Fruit fly (Drosophila melanogaster) whole organism: ENCODE results near the gene CG13622.

Experiments used
- CG8478 ChIP-seq: fragments of >200 bp; optimal IDR thresholded peaks from 2 replicates; lab custom pipeline; 2018; ENCODE audit warnings: inconsistent platforms
- Dll ChIP-seq: fragments of >200 bp; optimal IDR thresholded peaks from 2 replicates; lab custom pipeline; 2017
- EcR ChIP-seq, 2 experiments: fragments of >200 bp; optimal IDR thresholded peaks; 2 replicates each; lab custom pipeline; 2017; ENCODE audit warnings: missing biosample characterization in 2 of 2, missing genetic modification characterization in 2 of 2, missing genetic modification reagents in 2 of 2
- pan ChIP-seq: fragments of >200 bp; optimal IDR thresholded peaks from 2 replicates; lab custom pipeline; 2017
- psq ChIP-seq: fragments of >200 bp; optimal IDR thresholded peaks from 2 replicates; lab custom pipeline; 2017
- usp ChIP-seq: fragments of >200 bp; optimal IDR thresholded peaks from 2 replicates; lab custom pipeline; 2017; ENCODE audit warnings: missing biosample characterization, missing genetic modification characterization, mixed read lengths

The CG13622 gene

DNA sequence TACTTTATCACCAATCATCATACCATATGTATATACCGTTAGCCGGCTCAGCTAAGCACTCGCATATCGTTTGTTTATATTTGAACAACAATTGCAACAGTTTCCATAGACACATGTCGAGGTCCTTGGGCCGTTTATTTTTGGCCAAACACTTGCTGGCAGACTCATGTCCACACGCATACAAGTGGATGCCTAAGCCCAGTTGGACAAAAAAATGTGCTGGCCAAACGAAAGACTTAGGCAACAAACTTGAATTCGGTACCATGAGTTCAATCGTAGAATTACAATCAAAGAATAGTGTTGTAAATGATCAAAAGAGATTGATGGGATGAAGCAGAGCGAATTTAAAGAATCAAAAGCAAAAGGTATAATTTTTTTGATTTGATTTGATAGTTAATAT lies at the start of gene CG13622:
Gene CG13622, minus strand, starts transcription at position 101 of the 400 bp plus-strand sequence.
- TF ChIP-seq Dll (lab: Kevin White, UChicago) (no peak), pan (lab: Kevin White, UChicago) (no peak), EcR (GFP tag; optimal IDR thresholded peaks at IDR 0.05; lab: Kevin White, UChicago) (no peak), psq (no peak), CG8478 (lab: Kevin White, UChicago) (no peak), usp (GFP tag; lab: Kevin White, UChicago) (no peak)

DNA sequence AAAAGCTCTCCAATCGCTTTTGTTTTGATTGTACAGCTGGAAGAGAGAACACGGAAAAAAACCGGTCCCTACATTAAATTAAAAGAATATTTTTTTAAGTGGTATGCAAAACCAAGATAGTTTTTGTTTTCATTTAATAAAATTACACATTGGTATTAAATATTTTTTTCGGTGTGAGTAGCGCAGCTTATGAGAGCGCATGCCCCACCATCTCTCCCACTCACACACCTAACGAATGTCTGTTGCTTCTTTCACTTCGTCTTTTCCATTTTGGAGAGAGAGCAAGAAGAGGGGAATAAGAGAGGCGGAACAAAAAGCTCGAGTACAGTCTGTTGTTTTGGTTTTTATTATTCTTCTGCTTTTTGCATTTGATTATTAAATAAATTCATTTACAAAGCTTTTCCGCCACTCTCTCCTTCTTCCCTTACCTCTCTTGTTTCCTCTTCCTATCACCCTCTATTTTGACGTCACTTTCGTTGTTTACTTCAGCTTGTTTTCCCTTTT lies 49.1 kb upstream of the CG13622 start:
- no peak for TF ChIP-seq pan (lab: Kevin White, UChicago)
- no peak for TF ChIP-seq Dll (lab: Kevin White, UChicago)
- no peak for TF ChIP-seq EcR (GFP tag; optimal IDR thresholded peaks at IDR 0.05; lab: Kevin White, UChicago)
- TF ChIP-seq CG8478 (lab: Kevin White, UChicago), result no peak
- no peak for TF ChIP-seq psq
- TF ChIP-seq usp (GFP tag; lab: Kevin White, UChicago), result no peak

DNA sequence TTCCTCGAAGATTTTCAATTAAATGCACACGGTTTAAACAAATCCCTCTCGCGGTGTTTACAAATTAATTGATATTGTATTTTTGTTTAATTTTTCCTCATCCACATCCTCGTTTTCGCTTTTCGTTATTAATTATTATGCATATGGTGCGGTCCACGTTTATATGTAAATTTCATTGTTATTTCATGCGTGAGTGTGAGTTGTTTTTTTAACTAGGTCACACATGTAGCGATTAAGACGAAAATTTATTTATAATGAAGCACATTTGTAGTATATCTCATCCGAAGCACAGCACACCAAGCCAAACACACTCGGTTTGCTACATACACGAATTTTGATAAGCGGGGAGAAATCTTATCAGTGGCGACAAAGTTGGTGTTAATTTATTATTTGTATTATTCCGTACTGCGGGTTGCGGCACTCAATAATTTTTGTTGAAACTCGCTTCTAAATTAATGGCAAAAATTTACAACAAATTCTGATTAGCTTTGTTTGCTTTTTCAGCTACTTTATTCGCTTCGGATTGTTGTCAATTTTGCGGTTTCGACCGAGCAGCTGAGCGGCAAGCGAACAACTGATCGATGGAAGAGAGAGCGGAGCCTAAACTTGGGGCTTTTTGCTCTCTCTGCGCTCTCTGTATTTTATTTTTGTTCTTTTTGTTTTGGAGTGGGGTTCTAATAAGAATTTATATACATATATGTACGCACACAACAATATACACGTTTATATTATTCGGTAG lies 48.1 kb upstream of the CG13622 start:
- TF ChIP-seq CG8478 (lab: Kevin White, UChicago) (no peak), EcR (GFP tag; optimal IDR thresholded peaks at IDR 0.05; lab: Kevin White, UChicago) (no peak), psq (no peak), Dll (lab: Kevin White, UChicago) (no peak)

dm6 chr3R:24569669-24570349 lies 46.3 kb upstream of the CG13622 start:
- TF ChIP-seq usp (GFP tag; lab: Kevin White, UChicago) (no peak), pan (lab: Kevin White, UChicago) (no peak), EcR (GFP tag; optimal IDR thresholded peaks at IDR 0.05; lab: Kevin White, UChicago) (no peak), CG8478 (lab: Kevin White, UChicago) (no peak), psq (no peak), Dll (lab: Kevin White, UChicago) (no peak)

- TF ChIP-seq EcR (GFP tag; optimal IDR thresholded peaks at IDR 0.05; lab: Kevin White, UChicago), result no peak
- no peak for TF ChIP-seq usp (GFP tag; lab: Kevin White, UChicago)
- no peak for TF ChIP-seq pan (lab: Kevin White, UChicago)
- TF ChIP-seq Dll (lab: Kevin White, UChicago), result no peak
- TF ChIP-seq psq, result no peak
- no peak for TF ChIP-seq CG8478 (lab: Kevin White, UChicago)
Measured at dm6 chr3R:24568251-24568932, 44.9 kb upstream of the CG13622 start.

DNA sequence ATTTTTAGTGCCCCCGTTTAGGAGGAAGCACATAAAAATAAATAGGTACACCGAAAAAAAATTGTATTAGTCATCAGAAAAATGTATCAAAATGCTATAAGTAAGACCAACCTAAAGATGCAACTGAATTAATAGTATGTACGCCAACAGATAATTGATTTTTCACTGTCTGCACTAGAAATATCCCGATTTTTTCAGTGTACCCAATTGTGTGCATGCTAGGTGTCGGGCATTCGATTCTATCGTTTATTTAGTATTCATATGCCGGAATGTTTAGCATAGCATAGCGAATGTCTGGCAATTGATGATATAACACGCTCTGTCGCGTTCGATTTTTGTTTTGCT lies 43.9 kb upstream of the CG13622 start:
- TF ChIP-seq usp (GFP tag; lab: Kevin White, UChicago), result no peak

DNA sequence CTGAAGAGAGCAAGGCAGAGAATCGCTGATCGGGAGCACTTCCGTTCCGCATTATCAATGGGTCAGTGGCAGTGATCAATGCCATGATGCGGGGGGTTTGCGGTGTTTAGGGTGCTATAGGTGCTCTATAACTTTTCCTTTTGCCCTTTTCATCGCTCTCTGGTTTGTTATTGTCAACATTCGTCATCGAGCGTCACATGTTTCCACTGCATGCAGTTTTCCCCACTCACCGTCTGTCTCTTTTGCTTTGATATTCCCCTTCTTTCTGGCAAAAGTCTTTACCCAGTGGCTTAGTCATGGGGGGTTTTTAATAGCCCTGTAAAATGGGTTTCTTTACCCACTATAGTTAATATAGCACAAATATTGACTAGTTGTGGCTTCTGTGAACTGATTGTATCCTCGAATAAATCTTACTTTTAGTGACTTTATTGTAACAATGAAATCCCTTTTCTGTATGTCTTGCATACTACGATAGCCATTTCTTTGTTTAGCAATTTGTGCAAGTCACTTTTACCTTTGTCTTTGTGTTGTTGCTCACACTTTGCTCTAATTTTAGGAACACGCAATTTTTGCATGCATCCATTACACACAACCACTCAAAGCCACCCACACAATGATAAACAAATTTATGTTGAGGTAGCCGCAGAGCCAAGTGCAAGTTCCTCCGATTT lies 43.4 kb upstream of the CG13622 start:
- TF ChIP-seq EcR (GFP tag; optimal IDR thresholded peaks at IDR 0.05; lab: Kevin White, UChicago), result no peak
- TF ChIP-seq Dll (lab: Kevin White, UChicago), result no peak
- TF ChIP-seq pan (lab: Kevin White, UChicago), result no peak

dm6 chr3R:24565748-24566239 lies 42.3 kb upstream of the CG13622 start:
- TF ChIP-seq Dll (lab: Kevin White, UChicago), result no peak
- TF ChIP-seq psq, result no peak
- no peak for TF ChIP-seq CG8478 (lab: Kevin White, UChicago)
- TF ChIP-seq pan (lab: Kevin White, UChicago), result no peak
- no peak for TF ChIP-seq EcR (GFP tag; optimal IDR thresholded peaks at IDR 0.05; lab: Kevin White, UChicago)
- no peak for TF ChIP-seq usp (GFP tag; lab: Kevin White, UChicago)

dm6 chr3R:24564799-24565344 lies 41.4 kb upstream of the CG13622 start:
- TF ChIP-seq pan (lab: Kevin White, UChicago) (no peak), Dll (lab: Kevin White, UChicago) (no peak), EcR (GFP tag; optimal IDR thresholded peaks at IDR 0.05; lab: Kevin White, UChicago) (no peak), usp (GFP tag; lab: Kevin White, UChicago) (no peak), CG8478 (lab: Kevin White, UChicago) (no peak), psq (no peak)

DNA sequence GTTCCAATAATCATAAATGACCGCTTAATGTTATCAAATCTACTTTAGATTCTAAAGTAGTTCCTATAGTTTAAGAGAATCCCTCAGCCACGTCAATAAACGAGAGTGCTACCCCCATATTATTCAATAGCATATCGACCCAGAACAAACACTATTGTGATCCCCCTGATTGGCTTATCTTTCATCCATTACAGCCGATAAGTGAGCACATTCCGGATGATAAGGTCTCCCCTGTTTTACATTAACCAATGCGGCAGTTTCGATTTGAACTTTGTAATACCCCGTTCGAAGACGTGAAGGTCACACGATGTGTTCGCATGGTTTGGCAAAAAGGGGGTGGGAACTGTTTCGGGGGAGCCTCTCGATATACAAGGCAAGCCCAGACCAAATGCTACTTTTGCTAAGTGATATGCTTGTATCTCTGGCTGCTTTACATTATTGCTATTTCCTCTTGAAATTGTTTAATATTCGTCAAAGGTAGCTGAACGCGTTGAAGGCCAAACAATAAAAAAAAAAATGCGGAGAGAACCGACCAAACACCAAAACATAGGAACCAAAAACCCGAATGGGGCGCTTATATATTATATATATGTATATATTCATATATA lies 40.8 kb upstream of the CG13622 start:
- TF ChIP-seq psq (no peak), EcR (GFP tag; optimal IDR thresholded peaks at IDR 0.05; lab: Kevin White, UChicago) (no peak), Dll (lab: Kevin White, UChicago) (no peak), CG8478 (lab: Kevin White, UChicago) (no peak), pan (lab: Kevin White, UChicago) (no peak), usp (GFP tag; lab: Kevin White, UChicago) (no peak)
